Fruit fly (Drosophila melanogaster): Measurements from ENCODE around the gene Rad9.

The Rad9 gene

DNA sequence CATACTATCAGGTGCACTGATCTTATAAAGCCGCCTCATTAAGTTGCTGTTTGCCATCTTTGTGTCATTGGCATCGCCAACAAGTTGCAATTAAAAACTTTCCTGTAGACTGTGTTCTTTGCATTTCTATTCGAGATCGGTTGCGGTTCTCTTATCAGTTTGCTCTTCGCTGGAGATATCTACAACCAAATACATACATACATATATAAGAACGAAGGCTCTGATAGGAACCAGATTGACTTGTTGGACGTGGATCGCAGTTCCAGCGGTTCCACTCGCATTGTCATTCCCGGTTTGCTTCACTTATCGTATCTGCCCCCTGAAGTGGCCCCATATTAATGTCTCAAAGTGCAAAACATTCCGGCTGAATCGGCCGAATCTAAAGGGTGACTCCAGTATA lies 47.5 kb downstream of the Rad9 start (continued):
- TF ChIP-seq Hr38 (GFP tag; optimal IDR thresholded peaks at IDR 0.05) (no peak), CG31627 (GFP tag; optimal IDR thresholded peaks at IDR 0.05) (no peak), fd85E (GFP tag; optimal IDR thresholded peaks at IDR 0.05) (no peak), salr (GFP tag; optimal IDR thresholded peaks at IDR 0.05) (no peak), CG4318 (GFP tag; optimal IDR thresholded peaks at IDR 0.05) (no peak), Eip93F (GFP tag; optimal IDR thresholded peaks at IDR 0.05) (no peak), Ets21C (GFP tag; optimal IDR thresholded peaks at IDR 0.05) (no peak), CG8632 (GFP tag; optimal IDR thresholded peaks at IDR 0.05) (no peak), CG11762 (GFP tag; optimal IDR thresholded peaks at IDR 0.05; ENCODE audit: insufficient read depth) (no peak), topi (GFP tag; optimal IDR thresholded peaks at IDR 0.05) (no peak), Hr39 (GFP tag; optimal IDR thresholded peaks at IDR 0.05) (no peak), CG10669 (GFP tag; optimal IDR thresholded peaks at IDR 0.05) (no peak), CG34406 (GFP tag; optimal IDR thresholded peaks at IDR 0.05) (no peak), Blimp-1 (GFP tag; optimal IDR thresholded peaks at IDR 0.05) (no peak), Smox (GFP tag; optimal IDR thresholded peaks at IDR 0.05) (no peak), spab (GFP tag; optimal IDR thresholded peaks at IDR 0.05) (no peak), Eip75B (GFP tag; optimal IDR thresholded peaks at IDR 0.05) (no peak), achi (GFP tag; optimal IDR thresholded peaks at IDR 0.05) (no peak), OdsH (GFP tag; optimal IDR thresholded peaks at IDR 0.05) (no peak), Sox14 (GFP tag; optimal IDR thresholded peaks at IDR 0.05) (no peak), Ets96B (tag; optimal IDR thresholded peaks at IDR 0.05) (no peak), CG6792 (GFP tag; optimal IDR thresholded peaks at IDR 0.05) (no peak), cyc (GFP tag; optimal IDR thresholded peaks at IDR 0.05) (no peak), Lpt (GFP tag; optimal IDR thresholded peaks at IDR 0.05) (no peak), net (GFP tag; optimal IDR thresholded peaks at IDR 0.05) (no peak), CG16779 (tag; optimal IDR thresholded peaks at IDR 0.05) (no peak), CG8119 (GFP tag; IDR thresholded peaks at IDR 0.05) (no peak), svp (GFP tag) (peak; percentile 88), CG1621 (tag; optimal IDR thresholded peaks at IDR 0.05) (no peak), fkh (GFP tag; optimal IDR thresholded peaks at IDR 0.05) (no peak), Gug (GFP tag; IDR thresholded peaks at IDR 0.05) (no peak), Sox15 (GFP tag; optimal IDR thresholded peaks at IDR 0.05) (no peak)

- TF ChIP-seq CG15336 (GFP tag; IDR thresholded peaks at IDR 0.05) = peak; percentile 19; the same call in 1 of the 2 replicates
- TF ChIP-seq CG8632 (GFP tag; optimal IDR thresholded peaks at IDR 0.05) = no peak
- peak; percentile 5 for TF ChIP-seq dsx (GFP tag; optimal IDR thresholded peaks at IDR 0.05; ENCODE audit: poor library complexity, severe bottlenecking)
- no peak for TF ChIP-seq Gug (GFP tag; IDR thresholded peaks at IDR 0.05)
- TF ChIP-seq Lpt (GFP tag; optimal IDR thresholded peaks at IDR 0.05) = peak; percentile 8
- peak; percentile 18 for TF ChIP-seq Eip78C (GFP tag)
Measured at dm6 chr3L:18823870-18824561, 48.3 kb downstream of the Rad9 start.

DNA sequence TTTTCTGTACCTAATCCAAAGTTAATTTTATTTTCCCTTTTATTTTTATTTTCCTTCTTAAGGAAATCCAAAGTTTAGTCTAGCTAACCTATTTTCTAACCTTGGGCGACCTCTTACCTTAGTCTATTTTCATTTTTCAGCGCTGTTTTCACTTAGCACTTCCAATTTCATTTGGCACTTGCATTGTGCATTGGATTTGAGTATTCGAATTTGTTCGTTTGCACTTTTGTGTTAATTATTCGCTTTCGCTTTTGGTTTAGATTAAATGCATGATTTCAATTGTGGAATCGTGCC lies 49.2 kb downstream of the Rad9 start:
- TF ChIP-seq dac (GFP tag; optimal IDR thresholded peaks at IDR 0.05) = no peak
- no peak for TF ChIP-seq Met (GFP tag; optimal IDR thresholded peaks at IDR 0.05)
